Worm (Caenorhabditis elegans): Measurements from ENCODE around the gene cht-3.

DNA sequence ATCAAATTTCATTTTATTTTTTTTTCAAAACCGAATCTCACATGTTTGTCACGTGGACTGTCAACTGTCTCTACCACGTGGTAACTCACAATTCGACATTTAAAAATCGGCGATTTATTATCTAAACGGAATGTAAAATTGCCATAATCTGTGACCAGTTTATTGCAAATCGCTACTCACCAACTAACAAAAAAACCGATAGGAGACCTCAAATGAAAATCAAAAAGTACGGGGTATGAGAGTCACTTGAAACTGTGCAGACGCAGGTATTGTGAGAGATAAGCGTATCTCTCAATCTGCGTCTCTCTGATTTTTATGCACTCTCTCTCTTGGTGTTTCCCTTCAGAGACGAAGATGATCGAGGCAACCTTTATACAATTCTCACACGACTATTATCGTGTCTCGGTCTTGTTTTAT lies 44.3 kb downstream of the cht-3 start:
- TF ChIP-seq ztf-11 (tag; optimal IDR thresholded peaks at IDR 0.05), result no peak
- no peak for TF ChIP-seq ceh-63 (GFP tag; optimal IDR thresholded peaks at IDR 0.05)

Data from whole organism, L1 larva.